Fruit fly (Drosophila melanogaster) whole organism, embryonic: ENCODE measurements around the gene CCT3.

Source experiments
- Awh ChIP-seq: fragments of 200-800 bp; sonication (Bioruptor generic); IDR thresholded peaks from 2 replicates; pipeline ENCODE4, ENCODE4 v1.3.6; 2022; ENCODE audit warnings: missing biosample characterization, missing genetic modification characterization
- CG10147 ChIP-seq: fragments of 200-800 bp; sonication (Bioruptor generic); optimal IDR thresholded peaks from 2 replicates; lab custom pipeline; 2019; ENCODE audit warnings: missing biosample characterization, mild to moderate bottlenecking, missing genetic modification characterization, moderate library complexity
- CG1024 ChIP-seq: fragments of 200-800 bp; sonication (Bioruptor generic); IDR thresholded peaks from 2 replicates; pipeline ENCODE4 v1.3.6; 2022; ENCODE audit warnings: missing biosample characterization, missing genetic modification characterization
- CG10274 ChIP-seq: fragments of 200-800 bp; sonication (Bioruptor generic); optimal IDR thresholded peaks from 3 replicates; lab custom pipeline; 2017; ENCODE audit warnings: missing biosample characterization, mild to moderate bottlenecking, missing genetic modification characterization
- CG12769 ChIP-seq: fragments of 200-800 bp; sonication (Bioruptor generic); optimal IDR thresholded peaks from 2 replicates; lab custom pipeline; 2019; ENCODE audit warnings: missing biosample characterization, mild to moderate bottlenecking, missing genetic modification characterization, moderate library complexity
- CG13894 ChIP-seq: fragments of 200-800 bp; sonication (Bioruptor generic); optimal IDR thresholded peaks from 3 replicates; lab custom pipeline; 2018; ENCODE audit warnings: missing biosample characterization, mild to moderate bottlenecking, missing genetic modification characterization, moderate library complexity
- CG2120 ChIP-seq: fragments of 200-800 bp; sonication (Bioruptor generic); optimal IDR thresholded peaks from 3 replicates; lab custom pipeline; 2016; ENCODE audit warnings: missing biosample characterization, missing genetic modification characterization
- CG2199 ChIP-seq: fragments of 200-800 bp; sonication (Bioruptor generic); IDR thresholded peaks from 3 replicates; pipeline ENCODE4 v1.3.6; 2022; ENCODE audit warnings: missing biosample characterization, missing genetic modification characterization
- CG3281 ChIP-seq: fragments of 200-800 bp; sonication (Bioruptor generic); optimal IDR thresholded peaks from 3 replicates; lab custom pipeline; 2017; ENCODE audit warnings: missing biosample characterization, mild to moderate bottlenecking, missing genetic modification characterization
- CG3407 ChIP-seq: fragments of 200-800 bp; sonication (Bioruptor generic); optimal IDR thresholded peaks from 2 replicates; lab custom pipeline; 2018; ENCODE audit warnings: missing biosample characterization, mild to moderate bottlenecking, missing genetic modification characterization
- CG6683 ChIP-seq: fragments of 200-800 bp; sonication (Bioruptor generic); optimal IDR thresholded peaks from 2 replicates; lab custom pipeline; 2017; ENCODE audit warnings: missing biosample characterization, mild to moderate bottlenecking, missing genetic modification characterization, missing genetic modification reagents
- CG8290 ChIP-seq, 3 experiments: fragments of 200-800 bp; sonication (Bioruptor generic); optimal IDR thresholded peaks; 2 replicates each; lab custom pipeline; 2016 to 2019; ENCODE audit warnings: missing biosample characterization in 3 of 3, missing genetic modification characterization in 3 of 3, mild to moderate bottlenecking in 2 of 3, moderate library complexity in 1 of 3
- CoRest ChIP-seq: fragments of 200-800 bp; sonication (Bioruptor generic); optimal IDR thresholded peaks from 3 replicates; lab custom pipeline; 2018; ENCODE audit warnings: missing biosample characterization, mild to moderate bottlenecking, missing genetic modification characterization, moderate library complexity
- Dbx ChIP-seq: fragments of 200-800 bp; sonication (Bioruptor generic); IDR thresholded peaks from 3 replicates; pipeline ENCODE4 v1.3.6; 2022; ENCODE audit warnings: missing biosample characterization, missing genetic modification characterization
- Eip74EF ChIP-seq, 2 experiments: fragments of 200-800 bp in 1 of 2; fragments of >200 bp in 1 of 2; sonication (Bioruptor generic) in 1 of 2; optimal IDR thresholded peaks; 2 replicates each; lab custom pipeline; 2017 to 2019; ENCODE audit warnings: missing biosample characterization in 2 of 2, missing genetic modification characterization in 2 of 2, mild to moderate bottlenecking in 1 of 2, moderate library complexity in 1 of 2
- Fer3 ChIP-seq: fragments of 200-800 bp; sonication (Bioruptor generic); optimal IDR thresholded peaks from 2 replicates; lab custom pipeline; 2018; ENCODE audit warnings: missing biosample characterization, mild to moderate bottlenecking, missing genetic modification characterization, moderate library complexity
- Hr78 ChIP-seq, 2 experiments: fragments of 200-800 bp in 1 of 2; fragments of >200 bp in 1 of 2; sonication (Bioruptor generic) in 1 of 2; optimal IDR thresholded peaks; 2 replicates each; lab custom pipeline; 2017 to 2019; ENCODE audit warnings: missing biosample characterization in 2 of 2, missing genetic modification characterization in 2 of 2, mild to moderate bottlenecking in 1 of 2, moderate library complexity in 1 of 2
- Med ChIP-seq: fragments of 200-800 bp; sonication (Bioruptor generic); peaks from one replicate; lab custom pipeline; 2016; ENCODE audit warnings: missing biosample characterization, missing genetic modification characterization, mild to moderate bottlenecking, inconsistent platforms, moderate library complexity
- NFAT ChIP-seq: fragments of 200-800 bp; sonication (Bioruptor generic); IDR thresholded peaks from 2 replicates; pipeline ENCODE4 v1.3.6; 2022; ENCODE audit warnings: missing biosample characterization, missing genetic modification characterization
- Nf-YB ChIP-seq: fragments of 200-800 bp; sonication (Bioruptor generic); optimal IDR thresholded peaks from 3 replicates; lab custom pipeline; 2019; ENCODE audit warnings: missing biosample characterization, mild to moderate bottlenecking, missing genetic modification characterization, moderate library complexity
- Nf-YC ChIP-seq: fragments of 200-800 bp; optimal IDR thresholded peaks from 3 replicates; lab custom pipeline; 2019; ENCODE audit warnings: missing biosample characterization, mild to moderate bottlenecking, missing genetic modification characterization, moderate library complexity
- ab ChIP-seq: fragments of 200-800 bp; sonication (Bioruptor generic); optimal IDR thresholded peaks from 2 replicates; lab custom pipeline; 2016; ENCODE audit warnings: missing biosample characterization, missing genetic modification characterization
- abd-A ChIP-seq: fragments of 200-800 bp; sonication (Bioruptor generic); optimal IDR thresholded peaks from 3 replicates; lab custom pipeline; 2019; ENCODE audit warnings: missing biosample characterization, mild to moderate bottlenecking, missing genetic modification characterization, moderate library complexity
- cas ChIP-seq: fragments of 200-800 bp; sonication (Bioruptor generic); IDR thresholded peaks from 2 replicates; pipeline ENCODE4 v1.3.6; 2022; ENCODE audit warnings: missing biosample characterization, missing genetic modification characterization
- caup ChIP-seq: fragments of 200-800 bp; sonication (Bioruptor generic); optimal IDR thresholded peaks from 3 replicates; lab custom pipeline; 2017; ENCODE audit warnings: missing biosample characterization, mild to moderate bottlenecking, missing genetic modification characterization, moderate library complexity; ENCODE audit not compliant: severe bottlenecking
- cg ChIP-seq: fragments of 200-800 bp; sonication (Bioruptor generic); optimal IDR thresholded peaks from 3 replicates; lab custom pipeline; 2019; ENCODE audit warnings: missing biosample characterization, mild to moderate bottlenecking, missing genetic modification characterization, moderate library complexity
- chinmo ChIP-seq: fragments of 200-800 bp; sonication (Bioruptor generic); IDR thresholded peaks from 4 replicates; pipeline ENCODE4 v1.3.6; 2022; ENCODE audit warnings: missing biosample characterization, missing genetic modification characterization; ENCODE audit not compliant: partially characterized antibody
- en ChIP-seq: fragments of 200-800 bp; sonication (Bioruptor generic); optimal IDR thresholded peaks from 2 replicates; lab custom pipeline; 2016; ENCODE audit warnings: missing biosample characterization, missing genetic modification characterization
- ewg ChIP-seq: fragments of 200-800 bp; sonication (Bioruptor generic); optimal IDR thresholded peaks from 3 replicates; lab custom pipeline; 2017; ENCODE audit warnings: mild to moderate bottlenecking, missing biosample characterization, missing genetic modification reagents, missing genetic modification characterization
- eyg ChIP-seq: fragments of 200-800 bp; sonication (Bioruptor generic); optimal IDR thresholded peaks from 3 replicates; lab custom pipeline; 2016; ENCODE audit warnings: missing biosample characterization, missing genetic modification characterization
- gce ChIP-seq: fragments of 200-800 bp; sonication (Bioruptor generic); IDR thresholded peaks from 3 replicates; pipeline ENCODE4 v1.3.6; 2022; ENCODE audit warnings: missing biosample characterization, missing genetic modification characterization
- grn ChIP-seq: fragments of 200-800 bp; sonication (Bioruptor generic); optimal IDR thresholded peaks from 3 replicates; lab custom pipeline; 2017; ENCODE audit warnings: missing biosample characterization, missing genetic modification characterization
- h ChIP-seq: fragments of >200 bp; optimal IDR thresholded peaks from 2 replicates; lab custom pipeline; 2017
- lmd ChIP-seq: fragments of 200-800 bp; sonication (Bioruptor generic); IDR thresholded peaks from 2 replicates; pipeline ENCODE4 v1.3.6; 2022; ENCODE audit warnings: missing biosample characterization, missing genetic modification characterization
- lola ChIP-seq, 3 experiments: fragments of >200 bp in 2 of 3; fragments of 200-800 bp in 1 of 3; sonication (Bioruptor generic) in 1 of 3; optimal IDR thresholded peaks; 2 replicates each; lab custom pipeline; 2017 to 2019; ENCODE audit warnings: missing biosample characterization in 3 of 3, missing genetic modification characterization in 3 of 3, mild to moderate bottlenecking in 1 of 3, moderate library complexity in 1 of 3
- nerfin-1 ChIP-seq: fragments of 200-800 bp; sonication (Bioruptor generic); optimal IDR thresholded peaks from 3 replicates; lab custom pipeline; 2019; ENCODE audit warnings: missing biosample characterization, mild to moderate bottlenecking, missing genetic modification characterization, moderate library complexity
- pros ChIP-seq: fragments of 200-800 bp; sonication (Bioruptor generic); optimal IDR thresholded peaks from 3 replicates; lab custom pipeline; 2019; ENCODE audit warnings: missing biosample characterization, mild to moderate bottlenecking, missing genetic modification characterization, moderate library complexity
- sd ChIP-seq: fragments of 200-800 bp; sonication (Bioruptor generic); optimal IDR thresholded peaks from 3 replicates; lab custom pipeline; 2018; ENCODE audit warnings: missing biosample characterization, mild to moderate bottlenecking, missing genetic modification characterization, moderate library complexity
- seq ChIP-seq: fragments of 200-800 bp; sonication (Bioruptor generic); IDR thresholded peaks from 2 replicates; pipeline ENCODE4 v1.3.6; 2022; ENCODE audit warnings: missing biosample characterization, missing genetic modification characterization
- tgo ChIP-seq: fragments of 200-800 bp; sonication (Bioruptor generic); IDR thresholded peaks from 3 replicates; pipeline ENCODE4 v1.3.6; 2022; ENCODE audit warnings: missing biosample characterization, missing genetic modification characterization
- tio ChIP-seq: fragments of 200-800 bp; sonication (Bioruptor generic); optimal IDR thresholded peaks from 2 replicates; lab custom pipeline; 2017; ENCODE audit warnings: missing biosample characterization, missing genetic modification characterization, inconsistent platforms
- vvl ChIP-seq: fragments of 200-800 bp; sonication (Bioruptor generic); IDR thresholded peaks from 2 replicates; pipeline ENCODE4 v1.3.6; 2022; ENCODE audit warnings: missing biosample characterization, missing genetic modification characterization
- wek ChIP-seq: fragments of 200-800 bp; sonication (Bioruptor generic); optimal IDR thresholded peaks from 3 replicates; lab custom pipeline; 2018; ENCODE audit warnings: missing biosample characterization, mild to moderate bottlenecking, missing genetic modification characterization, moderate library complexity
- z ChIP-seq: fragments of 200-800 bp; sonication (Bioruptor generic); IDR thresholded peaks from 3 replicates; pipeline ENCODE4 v1.3.6; 2022; ENCODE audit warnings: missing biosample characterization, missing genetic modification characterization
- zfh1 ChIP-seq: fragments of 200-800 bp; sonication (Bioruptor generic); IDR thresholded peaks from 3 replicates; pipeline ENCODE4 v1.3.6; 2022; ENCODE audit warnings: missing biosample characterization, missing genetic modification characterization

Gene CCT3

dm6 chr3R:16661693-16662092 lies 14.3 kb downstream of the CCT3 start (continued):
- TF ChIP-seq CG1024: no peak
- no peak for TF ChIP-seq lmd (GFP tag; lab: Robert Waterston, UW)
- no peak for TF ChIP-seq lola (GFP tag; optimal IDR thresholded peaks at IDR 0.05; lab: Kevin White, UChicago)

- TF ChIP-seq chinmo (GFP tag; lab: Robert Waterston, UW) (peak; percentile 63; the same call in 1 of the 4 replicates), Med (GFP tag; lab: Kevin White, UChicago) (peak; percentile 35), CG6683 (no peak), cg (GFP tag; lab: Kevin White, UChicago) (peak; percentile 48), pros (GFP tag; lab: Kevin White, UChicago) (peak; percentile 17), en (peak; percentile 31), z (GFP tag; lab: Robert Waterston, UW) (no peak), Eip74EF (GFP tag; optimal IDR thresholded peaks at IDR 0.05; lab: Kevin White, UChicago) (peak in 1 of 2 experiments; percentile 11), CG12769 (peak; percentile 55), CG13894 (peak; percentile 41), eyg (GFP tag; lab: Kevin White, UChicago) (no peak), Hr78 (GFP tag; optimal IDR thresholded peaks at IDR 0.05; lab: Kevin White, UChicago) (peak in 1 of 2 experiments; percentile 15), Nf-YB (GFP tag; lab: Kevin White, UChicago) (no peak), CG8290 (GFP tag; optimal IDR thresholded peaks at IDR 0.05; lab: Kevin White, UChicago) (no peak), CG8290 (tag; optimal IDR thresholded peaks at IDR 0.05; lab: Kevin White, UChicago) (peak in 1 of 2 experiments; percentile 25), wek (GFP tag; lab: Kevin White, UChicago) (no peak), sd (tag; lab: Kevin White, UChicago) (peak; percentile 92), Fer3 (tag; lab: Kevin White, UChicago) (no peak), abd-A (peak; percentile 99), vvl (GFP tag; lab: Robert Waterston, UW) (peak; percentile 67; the same call in 1 of the 2 replicates), gce (GFP tag; lab: Robert Waterston, UW) (0 out of 3 replicates have a peak, but pooled peaks have one; percentile 13), Dbx (GFP tag; lab: Robert Waterston, UW) (no peak), Awh (GFP tag; lab: Robert Waterston, UW) (peak; percentile 84), NFAT (GFP tag; lab: Robert Waterston, UW) (no peak), CG2199 (GFP tag; lab: Robert Waterston, UW) (0 out of 3 replicates have a peak, but pooled peaks have one; percentile 51), grn (GFP tag; lab: Kevin White, UChicago) (peak; percentile 72)
Observed at dm6 chr3R:16664144-16664825, 16.9 kb downstream of the CCT3 start.

dm6 chr3R:16672213-16672706 lies 24.9 kb downstream of the CCT3 start:
- TF ChIP-seq CG2120 (GFP tag; lab: Kevin White, UChicago) (no peak), ab (GFP tag; lab: Kevin White, UChicago) (no peak), CG10274 (GFP tag; lab: Kevin White, UChicago) (no peak), cas (GFP tag; lab: Robert Waterston, UW) (no peak), ewg (GFP tag; lab: Kevin White, UChicago) (peak; percentile 80), CG10147 (GFP tag; lab: Kevin White, UChicago) (no peak), zfh1 (GFP tag; lab: Robert Waterston, UW) (no peak), pros (GFP tag; lab: Kevin White, UChicago) (peak; percentile 81), abd-A (peak; percentile 95), tio (GFP tag; lab: Kevin White, UChicago) (no peak), Med (GFP tag; lab: Kevin White, UChicago) (peak; percentile 17), Nf-YC (peak; percentile 71), CG3281 (GFP tag; lab: Kevin White, UChicago) (no peak), caup (no peak), CG3407 (GFP tag; lab: Kevin White, UChicago) (no peak), Nf-YB (GFP tag; lab: Kevin White, UChicago) (peak; percentile 27), tgo (no peak), nerfin-1 (tag; lab: Kevin White, UChicago) (peak; percentile 5), CoRest (tag; lab: Kevin White, UChicago) (no peak), seq (GFP tag; lab: Robert Waterston, UW) (peak; percentile 70; the same call in 1 of the 2 replicates), h (lab: Kevin White, UChicago) (no peak)
